Fruit fly (Drosophila melanogaster) whole organism, prepupa: Measurements from ENCODE around the gene CG46059.

ENCODE experiments used
- CG16779 ChIP-seq: fragments of 200-800 bp; sonication (Bioruptor generic); optimal IDR thresholded peaks from 3 replicates; lab custom pipeline; 2017; ENCODE audit warnings: missing biosample characterization, mild to moderate bottlenecking, missing genetic modification characterization
- Eip78C ChIP-seq: fragments of 200-800 bp; sonication (Bioruptor generic); peaks from one replicate; lab custom pipeline; 2016; ENCODE audit warnings: missing biosample characterization, missing genetic modification characterization

DNA sequence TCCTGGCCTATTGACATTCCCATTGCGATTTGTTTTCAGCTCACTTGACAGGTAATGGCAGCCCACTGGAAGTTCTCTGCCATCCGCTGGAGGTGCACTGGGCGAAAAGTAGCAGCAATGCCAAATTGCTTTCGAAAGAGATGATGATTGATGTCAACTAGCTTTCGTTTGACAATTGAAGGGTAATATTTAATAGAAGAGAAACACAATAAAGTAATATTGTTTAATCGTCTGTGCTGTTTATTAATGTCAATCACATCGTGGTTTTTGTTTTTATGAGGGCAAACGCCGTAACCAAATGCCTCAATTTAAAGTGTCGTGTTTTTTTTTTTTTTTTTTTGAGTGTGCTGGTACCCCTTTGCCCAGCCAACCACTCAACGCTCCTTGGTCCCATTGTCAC is 45.5 kb upstream of the CG46059 start:
- TF ChIP-seq Eip78C (GFP tag; lab: Kevin White, UChicago): peak; percentile 73
- TF ChIP-seq CG16779: no peak
